Worm (Caenorhabditis elegans) whole organism, young adult: ENCODE measurements around the gene nhr-213.

Source experiments
- B0019.2 ChIP-seq: fragments of 200-800 bp; sonication (Bioruptor generic); conservative IDR thresholded peaks from 2 replicates; pipeline ENCODE4 v1.3.6; 2022; ENCODE audit warnings: missing genetic modification reagents, missing genetic modification characterization, missing compliant biosample characterization
- F33H1.4 ChIP-seq: fragments of 200-800 bp; sonication (Bioruptor generic); IDR thresholded peaks from 2 replicates; pipeline ENCODE4 v1.3.6; 2022; ENCODE audit warnings: missing genetic modification reagents, missing genetic modification characterization, missing compliant biosample characterization
- K11D2.4 ChIP-seq: fragments of 200-800 bp; sonication (Bioruptor generic); IDR thresholded peaks from 2 replicates; pipeline ENCODE4 v1.3.6; 2022; ENCODE audit warnings: missing genetic modification reagents, missing genetic modification characterization, missing compliant biosample characterization
- T07F8.4 ChIP-seq: sonication (generic microtip); optimal IDR thresholded peaks from 2 replicates; lab custom pipeline; 2016; ENCODE audit warnings: mild to moderate bottlenecking, missing genetic modification characterization, moderate library complexity, missing compliant biosample characterization
- Y53F4B.3 ChIP-seq: fragments of 200-800 bp; sonication (Bioruptor generic); IDR thresholded peaks from 2 replicates; pipeline ENCODE4 v1.3.6; 2022; ENCODE audit warnings: missing genetic modification reagents, missing genetic modification characterization, missing compliant biosample characterization
- Y95B8A.8 ChIP-seq: fragments of 200-800 bp; sonication (Bioruptor generic); IDR thresholded peaks from 2 replicates; pipeline ENCODE4 v1.3.6; 2022; ENCODE audit warnings: missing genetic modification reagents, missing genetic modification characterization, missing compliant biosample characterization
- aptf-3 ChIP-seq: fragments of 200-800 bp; sonication (Bioruptor generic); IDR thresholded peaks from 2 replicates; pipeline ENCODE4 v1.3.6; 2022; ENCODE audit warnings: missing genetic modification characterization, missing compliant biosample characterization
- atf-7 ChIP-seq: sonication (generic microtip); optimal IDR thresholded peaks from 2 replicates; lab custom pipeline; 2017; ENCODE audit warnings: mild to moderate bottlenecking, missing genetic modification characterization, missing compliant biosample characterization
- athp-1 ChIP-seq: sonication (generic microtip); optimal IDR thresholded peaks from 2 replicates; lab custom pipeline; 2017; ENCODE audit warnings: mild to moderate bottlenecking, missing genetic modification characterization, missing compliant biosample characterization
- attf-3 ChIP-seq: fragments of 200-800 bp; sonication (Bioruptor generic); conservative IDR thresholded peaks from 2 replicates; pipeline ENCODE4 v1.3.6; 2022; ENCODE audit warnings: missing genetic modification reagents, missing genetic modification characterization, missing compliant biosample characterization
- ceh-100 ChIP-seq: fragments of 200-800 bp; sonication (Bioruptor generic); IDR thresholded peaks from 2 replicates; pipeline ENCODE4 v1.3.6; 2022; ENCODE audit warnings: missing genetic modification reagents, missing genetic modification characterization, missing compliant biosample characterization
- ceh-40 ChIP-seq: fragments of 200-800 bp; sonication (Bioruptor generic); IDR thresholded peaks from 2 replicates; pipeline ENCODE4 v1.3.6; 2022; ENCODE audit warnings: missing genetic modification characterization, missing compliant biosample characterization
- ceh-79 ChIP-seq: sonication (generic microtip); optimal IDR thresholded peaks from 2 replicates; lab custom pipeline; 2017; ENCODE audit warnings: mild to moderate bottlenecking, missing genetic modification characterization, missing compliant biosample characterization
- ceh-91 ChIP-seq: fragments of 200-800 bp; sonication (Bioruptor generic); IDR thresholded peaks from 2 replicates; pipeline ENCODE4 v1.3.6; 2022; ENCODE audit warnings: missing genetic modification reagents, missing genetic modification characterization, missing compliant biosample characterization
- die-1 ChIP-seq: sonication (generic microtip); optimal IDR thresholded peaks from 2 replicates; lab custom pipeline; 2016; ENCODE audit warnings: missing genotype, mild to moderate bottlenecking, missing genetic modification characterization, missing compliant biosample characterization
- dpff-1 ChIP-seq: sonication (generic microtip); optimal IDR thresholded peaks from 2 replicates; lab custom pipeline; 2017; ENCODE audit warnings: mild to moderate bottlenecking, missing genetic modification characterization, missing compliant biosample characterization
- efl-1 ChIP-seq: fragments of 150-350 bp; optimal IDR thresholded peaks from 2 replicates; lab custom pipeline; 2014; ENCODE audit warnings: missing biosample characterization, missing genetic modification reagents, missing genetic modification characterization
- egl-18 ChIP-seq: fragments of 200-800 bp; sonication (Bioruptor generic); IDR thresholded peaks from 2 replicates; pipeline ENCODE4 v1.3.6; 2022; ENCODE audit warnings: missing genetic modification reagents, missing genetic modification characterization, missing compliant biosample characterization
- ets-4 ChIP-seq: fragments of 200-800 bp; sonication (Bioruptor generic); optimal IDR thresholded peaks from 2 replicates; lab custom pipeline; 2018; ENCODE audit warnings: mild to moderate bottlenecking, missing genetic modification characterization, missing compliant biosample characterization
- him-1 ChIP-seq: sonication (generic microtip); optimal IDR thresholded peaks from 2 replicates; lab custom pipeline; 2016; ENCODE audit warnings: missing genotype, missing genetic modification reagents, missing genetic modification characterization, missing compliant biosample characterization
- hlh-26 ChIP-seq: fragments of 200-800 bp; sonication (Bioruptor generic); conservative IDR thresholded peaks from 2 replicates; pipeline ENCODE4 v1.3.6; 2022; ENCODE audit warnings: missing genetic modification reagents, missing genetic modification characterization, missing compliant biosample characterization
- lag-1 ChIP-seq: fragments of 200-800 bp; sonication (Bioruptor generic); IDR thresholded peaks from 2 replicates; pipeline ENCODE4 v1.3.6; 2022; ENCODE audit warnings: missing genetic modification reagents, missing genetic modification characterization, missing compliant biosample characterization
- lin-26 ChIP-seq: fragments of 200-800 bp; sonication (Bioruptor generic); IDR thresholded peaks from 2 replicates; pipeline ENCODE4 v1.3.6; 2022; ENCODE audit warnings: missing genetic modification reagents, missing genetic modification characterization, missing compliant biosample characterization
- lir-1 ChIP-seq: fragments of 200-800 bp; sonication (Bioruptor generic); conservative IDR thresholded peaks from 2 replicates; pipeline ENCODE4 v1.3.6; 2022; ENCODE audit warnings: missing genetic modification reagents, missing genetic modification characterization, missing compliant biosample characterization
- madf-3 ChIP-seq: fragments of 200-800 bp; sonication (Bioruptor generic); IDR thresholded peaks from 2 replicates; pipeline ENCODE4 v1.3.6; 2022; ENCODE audit warnings: missing genetic modification reagents, missing genetic modification characterization, missing compliant biosample characterization
- mcd-1 ChIP-seq: fragments of 200-800 bp; sonication (Bioruptor generic); IDR thresholded peaks from 2 replicates; pipeline ENCODE4 v1.3.6; 2022; ENCODE audit warnings: missing genetic modification reagents, missing genetic modification characterization, missing compliant biosample characterization
- mel-28 ChIP-seq: sonication (generic microtip); optimal IDR thresholded peaks from 2 replicates; lab custom pipeline; 2016; ENCODE audit warnings: borderline replicate concordance, mild to moderate bottlenecking, missing genetic modification characterization, missing compliant biosample characterization
- mxl-1 ChIP-seq: sonication (generic microtip); optimal IDR thresholded peaks from 2 replicates; lab custom pipeline; 2016; ENCODE audit warnings: missing genetic modification characterization, missing compliant biosample characterization
- nfya-2 ChIP-seq: fragments of 200-800 bp; sonication (Bioruptor generic); IDR thresholded peaks from 2 replicates; pipeline ENCODE4 v1.3.6; 2022; ENCODE audit warnings: missing genetic modification reagents, missing genetic modification characterization, missing compliant biosample characterization
- nfyb-1 ChIP-seq: fragments of 200-800 bp; sonication (Bioruptor generic); IDR thresholded peaks from 2 replicates; pipeline ENCODE4 v1.3.6; 2022; ENCODE audit warnings: missing genetic modification reagents, missing genetic modification characterization, missing compliant biosample characterization
- nhr-80 ChIP-seq: sonication (generic microtip); optimal IDR thresholded peaks from 2 replicates; lab custom pipeline; 2016; ENCODE audit warnings: missing genetic modification characterization, missing compliant biosample characterization
- pha-4 ChIP-seq: fragments of 150-350 bp; sonication (generic microtip); optimal IDR thresholded peaks from 2 replicates; lab custom pipeline; 2014; ENCODE audit warnings: missing biosample characterization, missing genetic modification reagents, missing genetic modification characterization
- rec-8 ChIP-seq, 2 experiments: sonication (generic microtip); optimal IDR thresholded peaks; 2 replicates each; lab custom pipeline; 2016; ENCODE audit warnings: mild to moderate bottlenecking in 2 of 2, missing genetic modification characterization in 2 of 2, missing genetic modification reagents in 2 of 2, missing genotype in 2 of 2, missing biosample characterization in 1 of 2, missing compliant biosample characterization in 1 of 2, moderate library complexity in 1 of 2
- repo-1 ChIP-seq: sonication (generic microtip); optimal IDR thresholded peaks from 2 replicates; lab custom pipeline; 2017; ENCODE audit warnings: mild to moderate bottlenecking, missing genetic modification characterization, missing compliant biosample characterization
- sea-2 ChIP-seq: fragments of 200-800 bp; sonication (Bioruptor generic); IDR thresholded peaks from 2 replicates; pipeline ENCODE4 v1.3.6; 2022; ENCODE audit warnings: missing genetic modification characterization, missing compliant biosample characterization
- snpc-1.1 ChIP-seq: sonication (generic microtip); optimal IDR thresholded peaks from 2 replicates; lab custom pipeline; 2017; ENCODE audit warnings: missing genetic modification characterization, mild to moderate bottlenecking, missing compliant biosample characterization, antibody characterized with exemption, moderate library complexity, missing genotype, missing genetic modification reagents; ENCODE audit not compliant: insufficient read depth
- sptf-2 ChIP-seq: fragments of 200-800 bp; sonication (Bioruptor generic); optimal IDR thresholded peaks from 2 replicates; lab custom pipeline; 2018; ENCODE audit warnings: mild to moderate bottlenecking, missing genetic modification characterization, missing compliant biosample characterization
- xnd-1 ChIP-seq: sonication (generic microtip); optimal IDR thresholded peaks from 2 replicates; lab custom pipeline; 2016; ENCODE audit warnings: missing genotype, missing genetic modification reagents, missing genetic modification characterization, missing compliant biosample characterization
- zim-3 ChIP-seq: sonication (generic microtip); optimal IDR thresholded peaks from 2 replicates; lab custom pipeline; 2017; ENCODE audit warnings: mild to moderate bottlenecking, missing genetic modification characterization, moderate library complexity, missing compliant biosample characterization
- ztf-26 ChIP-seq: sonication (generic microtip); optimal IDR thresholded peaks from 2 replicates; lab custom pipeline; 2017; ENCODE audit warnings: missing genetic modification characterization, missing compliant biosample characterization
- ztf-3 ChIP-seq: fragments of 200-800 bp; sonication (Bioruptor generic); optimal IDR thresholded peaks from 2 replicates; lab custom pipeline; 2018; ENCODE audit warnings: mild to moderate bottlenecking, missing genetic modification characterization, missing compliant biosample characterization

Gene nhr-213

DNA sequence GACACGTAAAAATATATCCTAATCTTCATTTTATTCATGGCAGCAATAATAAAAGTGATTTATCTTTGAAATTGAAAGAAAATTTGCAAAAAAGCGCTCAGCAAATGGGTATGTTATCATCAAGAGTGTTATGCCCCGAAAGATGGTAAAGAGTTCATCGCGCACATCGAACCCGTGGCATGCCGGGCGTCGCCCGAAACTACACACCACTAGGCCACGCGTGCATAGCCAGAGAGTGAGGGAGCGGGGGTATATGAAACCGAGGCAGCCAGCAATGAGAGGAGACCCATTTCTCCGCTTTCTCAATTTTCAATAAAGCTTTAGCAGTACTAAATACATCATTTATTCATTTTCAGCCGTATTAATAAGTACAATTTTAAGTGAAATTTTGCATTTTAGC lies 22.8 kb downstream of the nhr-213 start (continued):
- peak; percentile 90 for TF ChIP-seq ets-4 (GFP tag; lab: Kevin White, UChicago)
- TF ChIP-seq lag-1, result 0 out of 2 replicates have a peak, but pooled peaks have one; percentile 63
- TF ChIP-seq F33H1.4 (GFP tag; lab: Robert Waterston, UW), result peak; percentile 52
- TF ChIP-seq ceh-100, result peak; percentile 81
- 0 out of 2 replicates have a peak, but pooled peaks have one; percentile 36 for TF ChIP-seq B0019.2
- peak; percentile 98 for TF ChIP-seq die-1
- peak; percentile 83; the same call in 1 of the 2 replicates for TF ChIP-seq egl-18
- peak; percentile 34 for TF ChIP-seq efl-1 (GFP tag; lab: Kevin White, UChicago)
- TF ChIP-seq rec-8 (tag; optimal IDR thresholded peaks at IDR 0.05; lab: Kevin White, UChicago), result peak; percentile 94 to 98
- TF ChIP-seq hlh-26 (GFP tag; lab: Robert Waterston, UW), result 0 out of 2 replicates have a peak, but pooled peaks have one; percentile 46
- peak; percentile 97 for TF ChIP-seq mxl-1 (tag; lab: Kevin White, UChicago)
- TF ChIP-seq ceh-40 (GFP tag; lab: Robert Waterston, UW), result peak; percentile 94; the same call in 1 of the 2 replicates
- TF ChIP-seq madf-3 (GFP tag; lab: Robert Waterston, UW), result peak; percentile 88
- peak; percentile 99 for TF ChIP-seq lin-26 (GFP tag; lab: Robert Waterston, UW)
- TF ChIP-seq ceh-79 (tag; lab: Kevin White, UChicago), result peak; percentile 97
- TF ChIP-seq Y53F4B.3 (GFP tag; lab: Robert Waterston, UW), result peak; percentile 50; the same call in 1 of the 2 replicates
- TF ChIP-seq ztf-3 (GFP tag; lab: Kevin White, UChicago), result peak; percentile 79
- TF ChIP-seq aptf-3, result peak; percentile 98
- peak; percentile 78 for TF ChIP-seq lir-1 (GFP tag; lab: Robert Waterston, UW)
- TF ChIP-seq T07F8.4 (tag; lab: Kevin White, UChicago), result peak; percentile 88
- peak; percentile 65 for TF ChIP-seq nhr-80 (tag; lab: Kevin White, UChicago)
- peak; percentile 67 for TF ChIP-seq attf-3 (GFP tag; lab: Robert Waterston, UW)
- peak; percentile 98 for TF ChIP-seq zim-3 (tag; lab: Kevin White, UChicago)
- TF ChIP-seq nfyb-1 (GFP tag; lab: Robert Waterston, UW), result peak; percentile 94
- TF ChIP-seq repo-1 (tag; lab: Kevin White, UChicago), result peak; percentile 93
- no peak for TF ChIP-seq pha-4 (tag; lab: Kevin White, UChicago)
- peak; percentile 91 for TF ChIP-seq sea-2 (GFP tag; lab: Robert Waterston, UW)
- TF ChIP-seq K11D2.4 (GFP tag; lab: Robert Waterston, UW), result peak; percentile 84
- peak; percentile 88 for TF ChIP-seq atf-7 (tag; lab: Kevin White, UChicago)
- peak; percentile 12 for TF ChIP-seq xnd-1
- peak; percentile 79 for TF ChIP-seq dpff-1
- TF ChIP-seq mel-28, result peak; percentile 80

DNA sequence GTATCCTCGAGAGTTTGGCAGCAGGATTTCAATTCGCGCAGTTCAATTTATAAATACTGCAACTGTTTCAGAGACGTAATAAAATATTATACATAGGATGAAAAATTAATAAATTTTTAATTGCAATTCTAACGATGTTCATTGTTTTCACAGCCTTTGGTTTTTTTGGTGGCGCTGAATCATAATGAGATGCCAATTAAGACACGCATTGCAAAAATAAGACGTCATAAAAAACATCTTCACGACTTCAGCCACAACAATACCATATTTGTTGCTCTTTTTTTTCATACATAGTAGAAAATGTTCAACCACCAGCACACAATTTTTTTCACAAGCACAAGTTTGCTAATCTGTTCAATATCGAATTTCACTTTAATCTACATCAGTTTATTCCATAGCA lies 24.3 kb downstream of the nhr-213 start, which contains the start of gene str-56:
str-56 (plus strand) TSS at position 301 of the 400 bp plus-strand sequence.
- TF ChIP-seq ztf-26 (tag; lab: Kevin White, UChicago) (no peak), snpc-1.1 (tag; lab: Kevin White, UChicago) (no peak), madf-3 (GFP tag; lab: Robert Waterston, UW) (no peak), ceh-91 (GFP tag; lab: Robert Waterston, UW) (no peak), lin-26 (GFP tag; lab: Robert Waterston, UW) (no peak), mcd-1 (no peak), him-1 (no peak), Y95B8A.8 (no peak), sptf-2 (GFP tag; lab: Kevin White, UChicago) (no peak), B0019.2 (no peak), pha-4 (tag; lab: Kevin White, UChicago) (no peak), nfya-2 (GFP tag; lab: Robert Waterston, UW) (no peak), athp-1 (no peak), mel-28 (no peak)
